Fruit fly (Drosophila melanogaster) whole organism, embryonic: ENCODE data around the gene CG43339.
A peak's percentile ranks its signal among the peaks of the same experiment; 100 is the strongest.

ENCODE experiments used
- Atf6 ChIP-seq: fragments of 200-800 bp; sonication (Bioruptor generic); IDR thresholded peaks from 2 replicates; pipeline ENCODE4 v1.3.6; 2022; ENCODE audit warnings: missing biosample characterization, missing genetic modification characterization
- Awh ChIP-seq: fragments of 200-800 bp; sonication (Bioruptor generic); IDR thresholded peaks from 2 replicates; pipeline ENCODE4, ENCODE4 v1.3.6; 2022; ENCODE audit warnings: missing biosample characterization, missing genetic modification characterization
- CG10431 ChIP-seq: fragments of 200-800 bp; sonication (Bioruptor generic); optimal IDR thresholded peaks from 3 replicates; lab custom pipeline; 2018; ENCODE audit warnings: missing biosample characterization, mild to moderate bottlenecking, missing genetic modification characterization
- CG10543 ChIP-seq: fragments of 200-800 bp; sonication (Bioruptor generic); optimal IDR thresholded peaks from 3 replicates; lab custom pipeline; 2017; ENCODE audit warnings: missing biosample characterization, mild to moderate bottlenecking, missing genetic modification characterization, moderate library complexity
- CG10959 ChIP-seq: fragments of 200-800 bp; sonication (Bioruptor generic); IDR thresholded peaks from 2 replicates; pipeline ENCODE4 v1.3.6; 2022; ENCODE audit warnings: missing biosample characterization, missing genetic modification characterization
- CG11504 ChIP-seq: fragments of 200-800 bp; sonication (Bioruptor generic); optimal IDR thresholded peaks from 3 replicates; lab custom pipeline; 2019; ENCODE audit warnings: missing biosample characterization, mild to moderate bottlenecking, missing genetic modification characterization, moderate library complexity
- CG13894 ChIP-seq: fragments of 200-800 bp; sonication (Bioruptor generic); optimal IDR thresholded peaks from 3 replicates; lab custom pipeline; 2018; ENCODE audit warnings: missing biosample characterization, mild to moderate bottlenecking, missing genetic modification characterization, moderate library complexity
- CG15479 ChIP-seq: fragments of 200-800 bp; sonication (Bioruptor generic); optimal IDR thresholded peaks from 3 replicates; lab custom pipeline; 2019; ENCODE audit warnings: missing biosample characterization, mild to moderate bottlenecking, missing genetic modification characterization, moderate library complexity
- CG17829 ChIP-seq: fragments of 200-800 bp; optimal IDR thresholded peaks from 2 replicates; lab custom pipeline; 2019; ENCODE audit warnings: missing biosample characterization, mild to moderate bottlenecking, missing genetic modification characterization, moderate library complexity
- CG18599 ChIP-seq: fragments of 200-800 bp; sonication (Bioruptor generic); optimal IDR thresholded peaks from 3 replicates; lab custom pipeline; 2017; ENCODE audit warnings: missing biosample characterization, missing genetic modification characterization, mild to moderate bottlenecking, moderate library complexity, missing genetic modification reagents
- CG18764 ChIP-seq: fragments of 200-800 bp; sonication (Bioruptor generic); optimal IDR thresholded peaks from 3 replicates; lab custom pipeline; 2016; ENCODE audit warnings: missing biosample characterization, missing genetic modification characterization
- CG2889 ChIP-seq: fragments of 200-800 bp; sonication (Bioruptor generic); IDR thresholded peaks from 3 replicates; pipeline ENCODE4 v1.3.6; 2022; ENCODE audit warnings: missing biosample characterization, missing genetic modification characterization
- CG30020 ChIP-seq: fragments of 200-800 bp; optimal IDR thresholded peaks from 2 replicates; lab custom pipeline; 2019; ENCODE audit warnings: missing biosample characterization, mild to moderate bottlenecking, missing genetic modification characterization, moderate library complexity
- CG30403 ChIP-seq: fragments of 200-800 bp; sonication (Bioruptor generic); optimal IDR thresholded peaks from 3 replicates; lab custom pipeline; 2016; ENCODE audit warnings: missing biosample characterization, missing genetic modification characterization
- CG32772 ChIP-seq: fragments of 200-800 bp; sonication (Bioruptor generic); IDR thresholded peaks from 2 replicates; pipeline ENCODE4 v1.3.6; 2022; ENCODE audit warnings: missing biosample characterization, missing genetic modification characterization
- CG7372 ChIP-seq: fragments of 200-800 bp; sonication (Bioruptor generic); IDR thresholded peaks from 2 replicates; pipeline ENCODE4 v1.3.6; 2022; ENCODE audit warnings: missing biosample characterization, missing genetic modification characterization
- CG7928 ChIP-seq: fragments of 200-800 bp; sonication (Bioruptor generic); optimal IDR thresholded peaks from 2 replicates; lab custom pipeline; 2017; ENCODE audit warnings: missing biosample characterization, mild to moderate bottlenecking, missing genetic modification characterization
- CG8359 ChIP-seq: fragments of 200-800 bp; sonication (Bioruptor generic); optimal IDR thresholded peaks from 2 replicates; lab custom pipeline; 2017; ENCODE audit warnings: missing biosample characterization, mild to moderate bottlenecking, missing genetic modification characterization, borderline replicate concordance
- CG8388 ChIP-seq: fragments of 200-800 bp; sonication (Bioruptor generic); optimal IDR thresholded peaks from 2 replicates; lab custom pipeline; 2019; ENCODE audit warnings: missing biosample characterization, mild to moderate bottlenecking, missing genetic modification characterization, moderate library complexity
- CG9817 ChIP-seq: fragments of 200-800 bp; sonication (Bioruptor generic); optimal IDR thresholded peaks from 2 replicates; lab custom pipeline; 2018; ENCODE audit warnings: missing biosample characterization, mild to moderate bottlenecking, missing genetic modification characterization, moderate library complexity
- Deaf1 ChIP-seq: fragments of 200-800 bp; optimal IDR thresholded peaks from 3 replicates; lab custom pipeline; 2019; ENCODE audit warnings: missing biosample characterization, mild to moderate bottlenecking, missing genetic modification characterization, moderate library complexity
- ERR ChIP-seq: fragments of 200-800 bp; sonication (Bioruptor generic); optimal IDR thresholded peaks from 2 replicates; lab custom pipeline; 2016; ENCODE audit warnings: missing biosample characterization, missing genetic modification characterization
- Ets65A ChIP-seq: fragments of 200-800 bp; sonication (Bioruptor generic); peaks from one replicate; lab custom pipeline; 2016; ENCODE audit warnings: missing biosample characterization, missing genetic modification characterization
- NC2α ChIP-seq: fragments of 200-800 bp; sonication (Bioruptor generic); optimal IDR thresholded peaks from 2 replicates; lab custom pipeline; 2016; ENCODE audit warnings: missing biosample characterization, missing genetic modification characterization
- Nf-YC ChIP-seq: fragments of 200-800 bp; optimal IDR thresholded peaks from 3 replicates; lab custom pipeline; 2019; ENCODE audit warnings: missing biosample characterization, mild to moderate bottlenecking, missing genetic modification characterization, moderate library complexity
- NfI ChIP-seq: fragments of 200-800 bp; sonication (Bioruptor generic); optimal IDR thresholded peaks from 3 replicates; lab custom pipeline; 2018; ENCODE audit warnings: missing biosample characterization, mild to moderate bottlenecking, missing genetic modification characterization, moderate library complexity
- Ptx1 ChIP-seq: fragments of 200-800 bp; sonication (Bioruptor generic); IDR thresholded peaks from 2 replicates; pipeline ENCODE4 v1.3.6; 2022; ENCODE audit warnings: missing biosample characterization, missing genetic modification characterization
- Spps ChIP-seq: fragments of 200-800 bp; sonication (Bioruptor generic); optimal IDR thresholded peaks from 2 replicates; lab custom pipeline; 2018; ENCODE audit warnings: missing biosample characterization, mild to moderate bottlenecking, missing genetic modification characterization
- Sry-δ ChIP-seq: fragments of 200-800 bp; sonication (Bioruptor generic); optimal IDR thresholded peaks from 2 replicates; lab custom pipeline; 2016; ENCODE audit warnings: missing biosample characterization, missing genetic modification characterization
- al ChIP-seq: fragments of 200-800 bp; sonication (Bioruptor generic); IDR thresholded peaks from 2 replicates; pipeline ENCODE4 v1.3.6; 2022; ENCODE audit warnings: missing biosample characterization, missing genetic modification characterization
- az2 ChIP-seq: fragments of 200-800 bp; sonication (Bioruptor generic); optimal IDR thresholded peaks from 3 replicates; lab custom pipeline; 2016; ENCODE audit warnings: missing biosample characterization, missing genetic modification characterization
- bcd ChIP-seq: fragments of 200-800 bp; sonication (Bioruptor generic); optimal IDR thresholded peaks from 2 replicates; lab custom pipeline; 2017; ENCODE audit warnings: missing biosample characterization, mild to moderate bottlenecking, missing genetic modification characterization
- disco-r ChIP-seq: fragments of 200-800 bp; sonication (Bioruptor generic); optimal IDR thresholded peaks from 2 replicates; lab custom pipeline; 2016; ENCODE audit warnings: missing biosample characterization, missing genetic modification characterization
- dmrt11E ChIP-seq: fragments of 200-800 bp; sonication (Bioruptor generic); optimal IDR thresholded peaks from 3 replicates; lab custom pipeline; 2018; ENCODE audit warnings: missing biosample characterization, mild to moderate bottlenecking, missing genetic modification characterization, moderate library complexity
- esg ChIP-seq: fragments of 200-800 bp; sonication (Bioruptor generic); conservative IDR thresholded peaks from 2 replicates; pipeline ENCODE4 v1.3.6; 2022; ENCODE audit warnings: missing biosample characterization, missing genetic modification characterization
- fd102C ChIP-seq: fragments of 200-800 bp; sonication (Bioruptor generic); optimal IDR thresholded peaks from 2 replicates; lab custom pipeline; 2018; ENCODE audit warnings: missing biosample characterization, mild to moderate bottlenecking, missing genetic modification characterization, moderate library complexity
- gcm2 ChIP-seq: fragments of 200-800 bp; sonication (Bioruptor generic); optimal IDR thresholded peaks from 2 replicates; lab custom pipeline; 2016; ENCODE audit warnings: missing biosample characterization, missing genetic modification characterization
- gro ChIP-seq: fragments of 200-800 bp; sonication (Bioruptor generic); optimal IDR thresholded peaks from 2 replicates; lab custom pipeline; 2016; ENCODE audit warnings: missing biosample characterization, missing genetic modification characterization
- ind ChIP-seq: fragments of 200-800 bp; sonication (Bioruptor generic); optimal IDR thresholded peaks from 3 replicates; lab custom pipeline; 2016; ENCODE audit warnings: missing biosample characterization, missing genetic modification characterization
- luna ChIP-seq: fragments of 200-800 bp; sonication (Bioruptor generic); optimal IDR thresholded peaks from 2 replicates; lab custom pipeline; 2016; ENCODE audit warnings: missing biosample characterization, missing genetic modification characterization
- otp ChIP-seq: fragments of 200-800 bp; sonication (Bioruptor generic); IDR thresholded peaks from 3 replicates; pipeline ENCODE4, ENCODE4 v1.3.6; 2022; ENCODE audit warnings: missing biosample characterization, missing genetic modification characterization
- pan ChIP-seq, 4 experiments: fragments of >200 bp in 3 of 4; fragments of 200-800 bp in 1 of 4; sonication (Bioruptor generic) in 1 of 4; optimal IDR thresholded peaks in 3 of 4; IDR thresholded peaks in 1 of 4; 2 replicates each; pipeline versions ENCODE4 v1.3.6 to Lab custom; 2017 to 2022; ENCODE audit warnings: missing biosample characterization in 2 of 4, missing genetic modification characterization in 2 of 4, mixed read lengths in 1 of 4
- pb ChIP-seq: fragments of 200-800 bp; sonication (Bioruptor generic); optimal IDR thresholded peaks from 3 replicates; lab custom pipeline; 2016; ENCODE audit warnings: missing biosample characterization, missing genetic modification characterization
- pum ChIP-seq: fragments of 200-800 bp; sonication (Bioruptor generic); optimal IDR thresholded peaks from 2 replicates; lab custom pipeline; 2016; ENCODE audit warnings: missing biosample characterization, missing genetic modification characterization
- salm ChIP-seq: fragments of 200-800 bp; sonication (Bioruptor generic); optimal IDR thresholded peaks from 2 replicates; lab custom pipeline; 2018; ENCODE audit warnings: missing biosample characterization, mild to moderate bottlenecking, missing genetic modification characterization
- seq ChIP-seq: fragments of 200-800 bp; sonication (Bioruptor generic); IDR thresholded peaks from 2 replicates; pipeline ENCODE4 v1.3.6; 2022; ENCODE audit warnings: missing biosample characterization, missing genetic modification characterization
- sisA ChIP-seq: fragments of 200-800 bp; sonication (Bioruptor generic); IDR thresholded peaks from 2 replicates; pipeline ENCODE4 v1.3.6; 2022; ENCODE audit warnings: missing biosample characterization, missing genetic modification characterization
- slou ChIP-seq: fragments of 200-800 bp; sonication (Bioruptor generic); optimal IDR thresholded peaks from 3 replicates; lab custom pipeline; 2016; ENCODE audit warnings: missing biosample characterization, missing genetic modification characterization
- sna ChIP-seq: fragments of 200-800 bp; sonication (Bioruptor generic); IDR thresholded peaks from 2 replicates; pipeline ENCODE4 v1.3.6; 2022; ENCODE audit warnings: missing biosample characterization, missing genetic modification characterization; ENCODE audit not compliant: partially characterized antibody
- unpg ChIP-seq: fragments of 200-800 bp; sonication (Bioruptor generic); optimal IDR thresholded peaks from 3 replicates; lab custom pipeline; 2018; ENCODE audit warnings: missing biosample characterization, mild to moderate bottlenecking, missing genetic modification characterization, moderate library complexity
- wek ChIP-seq: fragments of 200-800 bp; sonication (Bioruptor generic); optimal IDR thresholded peaks from 3 replicates; lab custom pipeline; 2018; ENCODE audit warnings: missing biosample characterization, mild to moderate bottlenecking, missing genetic modification characterization, moderate library complexity
- zen ChIP-seq: fragments of 200-800 bp; sonication (Bioruptor generic); optimal IDR thresholded peaks from 3 replicates; lab custom pipeline; 2018; ENCODE audit warnings: missing biosample characterization, mild to moderate bottlenecking, missing genetic modification characterization, moderate library complexity

The CG43339 gene

DNA sequence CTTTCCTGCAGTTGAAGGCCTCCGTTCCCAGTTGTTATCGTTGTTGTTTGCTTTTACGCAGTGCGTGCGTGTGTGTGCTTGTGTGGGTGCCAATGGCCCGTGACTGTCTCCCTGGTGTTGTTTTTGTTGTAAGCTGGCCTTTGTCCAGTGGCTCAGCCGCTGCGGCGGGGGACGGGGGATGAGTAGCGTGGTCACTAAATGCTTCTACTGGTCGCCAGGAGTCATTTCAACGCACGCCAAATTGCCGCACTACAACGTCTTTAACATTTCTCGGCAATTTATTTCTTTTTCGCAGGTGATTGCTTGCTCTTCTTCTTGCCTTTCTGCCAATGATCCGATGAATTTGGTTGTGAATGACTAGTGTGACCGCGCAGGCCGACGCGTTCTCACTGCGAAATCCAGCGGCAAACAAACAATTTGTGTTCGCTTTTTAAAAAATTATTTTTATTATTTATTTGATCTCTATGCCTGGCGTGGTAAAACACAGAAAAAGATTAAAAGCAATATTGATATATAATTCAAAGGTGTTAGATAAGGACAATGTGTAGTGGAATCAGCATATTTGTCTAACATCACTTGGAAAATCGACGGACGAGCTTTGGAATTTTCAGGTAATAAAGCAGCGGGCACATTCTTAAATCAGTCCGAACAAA lies 35.3 kb upstream of the CG43339 start, which contains the start of the genes Faf2 and Grip71 (continued):
- TF ChIP-seq Ptx1, result peak; percentile 97
- peak; percentile 31 for TF ChIP-seq pb (GFP tag; lab: Kevin White, UChicago)
- TF ChIP-seq CG7372, result peak; percentile 95
- peak; percentile 96 for TF ChIP-seq CG30403 (GFP tag; lab: Kevin White, UChicago)
- peak; percentile 58 for TF ChIP-seq Deaf1
- TF ChIP-seq fd102C (GFP tag; lab: Kevin White, UChicago), result no peak
- TF ChIP-seq CG30020 (tag; lab: Kevin White, UChicago), result peak; percentile 94
- TF ChIP-seq al, result peak; percentile 95
- TF ChIP-seq CG11504 (tag; lab: Kevin White, UChicago), result peak; percentile 90
- TF ChIP-seq Atf6, result peak; percentile 88
- peak; percentile 93 for TF ChIP-seq unpg (GFP tag; lab: Kevin White, UChicago)
- TF ChIP-seq CG32772 (GFP tag; lab: Robert Waterston, UW), result peak; percentile 97
- TF ChIP-seq sisA (GFP tag; lab: Robert Waterston, UW), result peak; percentile 98
- peak; percentile 91 for TF ChIP-seq az2
- peak; percentile 63 for TF ChIP-seq salm
- TF ChIP-seq Spps (tag; lab: Kevin White, UChicago), result peak; percentile 76
- TF ChIP-seq wek, result no peak
- peak; percentile 27 for TF ChIP-seq CG10431
- peak; percentile 92 for TF ChIP-seq dmrt11E
- TF ChIP-seq NC2α (GFP tag; lab: Kevin White, UChicago), result peak; percentile 32
- TF ChIP-seq gcm2 (GFP tag; lab: Kevin White, UChicago), result no peak
- TF ChIP-seq ERR (GFP tag; lab: Kevin White, UChicago), result peak; percentile 37
- peak; percentile 40 for TF ChIP-seq disco-r
- peak; percentile 94 for TF ChIP-seq Awh
- TF ChIP-seq zen (tag; lab: Kevin White, UChicago), result peak; percentile 94
- TF ChIP-seq Ets65A (GFP tag; lab: Kevin White, UChicago), result peak; percentile 99
- TF ChIP-seq CG9817 (tag; lab: Kevin White, UChicago), result peak; percentile 96
- TF ChIP-seq CG18599 (GFP tag; lab: Kevin White, UChicago), result peak; percentile 88
- TF ChIP-seq slou (GFP tag; lab: Kevin White, UChicago), result peak; percentile 89
- peak; percentile 90 for TF ChIP-seq seq
- no peak for TF ChIP-seq CG8359
- peak; percentile 94 for TF ChIP-seq CG17829 (tag; lab: Kevin White, UChicago)
- TF ChIP-seq CG18764 (GFP tag; lab: Kevin White, UChicago), result peak; percentile 93
- TF ChIP-seq Nf-YC (tag; lab: Kevin White, UChicago), result peak; percentile 81
- TF ChIP-seq otp (GFP tag; lab: Robert Waterston, UW), result peak; percentile 93
- TF ChIP-seq CG2889 (GFP tag; lab: Robert Waterston, UW), result peak; percentile 91
- peak; percentile 92 for TF ChIP-seq CG10959 (GFP tag; lab: Robert Waterston, UW)
- no peak for TF ChIP-seq luna
- TF ChIP-seq gro, result peak; percentile 65
- TF ChIP-seq CG7928 (GFP tag; lab: Kevin White, UChicago), result peak; percentile 69

DNA sequence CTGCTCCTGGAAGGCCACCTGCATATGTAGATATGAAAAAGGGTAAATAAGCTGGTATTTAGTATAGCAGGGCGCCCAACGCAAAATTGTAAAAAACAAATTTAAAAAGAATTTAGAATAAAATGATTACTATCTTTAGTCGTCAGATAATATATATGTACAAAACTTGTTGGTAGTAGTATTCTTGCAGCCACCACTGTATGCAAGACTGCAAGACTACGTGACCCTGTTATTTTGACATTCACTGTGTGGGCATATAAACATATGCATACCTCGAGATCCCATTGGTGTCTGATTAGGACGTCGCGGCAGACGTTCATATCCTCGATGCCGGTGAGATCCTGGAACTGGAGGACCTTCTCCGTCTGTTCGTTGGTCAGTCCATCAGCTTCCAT lies 34.8 kb upstream of the CG43339 start:
- TF ChIP-seq CG9817 (tag; lab: Kevin White, UChicago) (no peak), CG8388 (peak; percentile 44), CG13894 (tag; lab: Kevin White, UChicago) (no peak), pum (GFP tag; lab: Kevin White, UChicago) (no peak), ind (GFP tag; lab: Kevin White, UChicago) (peak; percentile 33), CG15479 (GFP tag; lab: Kevin White, UChicago) (no peak), CG10543 (GFP tag; lab: Kevin White, UChicago) (no peak), esg (GFP tag; lab: Robert Waterston, UW) (no peak), bcd (GFP tag; lab: Kevin White, UChicago) (no peak), sna (GFP tag; lab: Robert Waterston, UW) (no peak), NfI (peak; percentile 18), Sry-δ (GFP tag; lab: Kevin White, UChicago) (no peak), pan (optimal IDR thresholded peaks at IDR 0.05; lab: Kevin White, UChicago) (no peak), pan (GFP tag; optimal IDR thresholded peaks at IDR 0.05 in 1 of 2, IDR thresholded peaks at IDR 0.05 in 1 of 2) (peak in 1 of 2 experiments; percentile 41), Deaf1 (no peak)
